Worm (Caenorhabditis elegans) whole organism, young adult: ENCODE results near the gene F31B9.3.

Experiments
- B0035.1 ChIP-seq: sonication (generic microtip); optimal IDR thresholded peaks from 2 replicates; lab custom pipeline; 2016; ENCODE audit warnings: missing genetic modification characterization, mild to moderate bottlenecking, missing compliant biosample characterization, missing genotype, missing genetic modification reagents
- C17E4.6 ChIP-seq: fragments of 200-800 bp; sonication (Bioruptor generic); IDR thresholded peaks from 2 replicates; pipeline ENCODE4 v1.3.6; 2022; ENCODE audit warnings: missing genetic modification reagents, missing genetic modification characterization, missing compliant biosample characterization
- F39B2.1 ChIP-seq: fragments of 200-800 bp; sonication (Bioruptor generic); IDR thresholded peaks from 2 replicates; pipeline ENCODE4 v1.3.6; 2022; ENCODE audit warnings: missing genetic modification reagents, missing genetic modification characterization, missing compliant biosample characterization
- F49E8.2 ChIP-seq: sonication (generic microtip); optimal IDR thresholded peaks from 3 replicates; lab custom pipeline; 2017; ENCODE audit warnings: missing genetic modification characterization, mild to moderate bottlenecking, missing compliant biosample characterization, antibody characterized with exemption, moderate library complexity; ENCODE audit not compliant: insufficient read depth
- F57A8.1 ChIP-seq: fragments of 200-800 bp; sonication (Bioruptor generic); optimal IDR thresholded peaks from 2 replicates; lab custom pipeline; 2018; ENCODE audit warnings: mild to moderate bottlenecking, missing genetic modification characterization, moderate library complexity, missing compliant biosample characterization
- F57C9.4 ChIP-seq: sonication (generic microtip); optimal IDR thresholded peaks from 2 replicates; lab custom pipeline; 2017; ENCODE audit warnings: mild to moderate bottlenecking, missing genetic modification characterization, missing compliant biosample characterization
- attf-3 ChIP-seq: fragments of 200-800 bp; sonication (Bioruptor generic); conservative IDR thresholded peaks from 2 replicates; pipeline ENCODE4 v1.3.6; 2022; ENCODE audit warnings: missing genetic modification reagents, missing genetic modification characterization, missing compliant biosample characterization
- dpff-1 ChIP-seq: sonication (generic microtip); optimal IDR thresholded peaks from 2 replicates; lab custom pipeline; 2017; ENCODE audit warnings: mild to moderate bottlenecking, missing genetic modification characterization, missing compliant biosample characterization
- efl-1 ChIP-seq: fragments of 150-350 bp; optimal IDR thresholded peaks from 2 replicates; lab custom pipeline; 2014; ENCODE audit warnings: missing biosample characterization, missing genetic modification reagents, missing genetic modification characterization
- egrh-3 ChIP-seq: fragments of 200-800 bp; sonication (Bioruptor generic); IDR thresholded peaks from 2 replicates; pipeline ENCODE4 v1.3.6; 2022; ENCODE audit warnings: missing genetic modification reagents, missing genetic modification characterization, missing compliant biosample characterization
- ekl-4 ChIP-seq: fragments of 200-800 bp; sonication (Bioruptor generic); IDR thresholded peaks from 2 replicates; pipeline ENCODE4 v1.3.6; 2022; ENCODE audit warnings: missing genetic modification reagents, missing genetic modification characterization, missing compliant biosample characterization
- him-1 ChIP-seq: sonication (generic microtip); optimal IDR thresholded peaks from 2 replicates; lab custom pipeline; 2016; ENCODE audit warnings: missing genotype, missing genetic modification reagents, missing genetic modification characterization, missing compliant biosample characterization
- hlh-26 ChIP-seq: fragments of 200-800 bp; sonication (Bioruptor generic); conservative IDR thresholded peaks from 2 replicates; pipeline ENCODE4 v1.3.6; 2022; ENCODE audit warnings: missing genetic modification reagents, missing genetic modification characterization, missing compliant biosample characterization
- let-526 ChIP-seq: fragments of 200-800 bp; sonication (Bioruptor generic); IDR thresholded peaks from 2 replicates; pipeline ENCODE4 v1.3.6; 2022; ENCODE audit warnings: missing genetic modification reagents, missing genetic modification characterization, missing compliant biosample characterization
- let-607 ChIP-seq, 2 experiments: fragments of 200-800 bp in 1 of 2; sonication (Bioruptor generic) in 1 of 2; sonication (generic microtip) in 1 of 2; optimal IDR thresholded peaks; 2 replicates each; lab custom pipeline; 2016 to 2018; ENCODE audit warnings: mild to moderate bottlenecking in 2 of 2, missing compliant biosample characterization in 2 of 2, missing genetic modification characterization in 2 of 2, moderate library complexity in 2 of 2, missing genotype in 1 of 2
- lin-26 ChIP-seq: fragments of 200-800 bp; sonication (Bioruptor generic); IDR thresholded peaks from 2 replicates; pipeline ENCODE4 v1.3.6; 2022; ENCODE audit warnings: missing genetic modification reagents, missing genetic modification characterization, missing compliant biosample characterization
- madf-8 ChIP-seq: fragments of 200-800 bp; sonication (Bioruptor generic); conservative IDR thresholded peaks from 2 replicates; pipeline ENCODE4 v1.3.6; 2022; ENCODE audit warnings: missing genetic modification reagents, missing genetic modification characterization, missing compliant biosample characterization
- mcd-1 ChIP-seq: fragments of 200-800 bp; sonication (Bioruptor generic); IDR thresholded peaks from 2 replicates; pipeline ENCODE4 v1.3.6; 2022; ENCODE audit warnings: missing genetic modification reagents, missing genetic modification characterization, missing compliant biosample characterization
- nfyb-1 ChIP-seq: fragments of 200-800 bp; sonication (Bioruptor generic); IDR thresholded peaks from 2 replicates; pipeline ENCODE4 v1.3.6; 2022; ENCODE audit warnings: missing genetic modification reagents, missing genetic modification characterization, missing compliant biosample characterization
- nhr-80 ChIP-seq: sonication (generic microtip); optimal IDR thresholded peaks from 2 replicates; lab custom pipeline; 2016; ENCODE audit warnings: missing genetic modification characterization, missing compliant biosample characterization
- pha-4 ChIP-seq: fragments of 150-350 bp; sonication (generic microtip); optimal IDR thresholded peaks from 2 replicates; lab custom pipeline; 2014; ENCODE audit warnings: missing biosample characterization, missing genetic modification reagents, missing genetic modification characterization
- sdz-38 ChIP-seq: sonication (generic microtip); optimal IDR thresholded peaks from 2 replicates; lab custom pipeline; 2016; ENCODE audit warnings: missing genotype, missing genetic modification characterization, missing compliant biosample characterization
- snpc-1.1 ChIP-seq: sonication (generic microtip); optimal IDR thresholded peaks from 2 replicates; lab custom pipeline; 2017; ENCODE audit warnings: missing genetic modification characterization, mild to moderate bottlenecking, missing compliant biosample characterization, antibody characterized with exemption, moderate library complexity, missing genotype, missing genetic modification reagents; ENCODE audit not compliant: insufficient read depth
- snpc-1.3 ChIP-seq: sonication (generic microtip); optimal IDR thresholded peaks from 2 replicates; lab custom pipeline; 2017; ENCODE audit warnings: missing genetic modification characterization, mild to moderate bottlenecking, missing compliant biosample characterization, antibody characterized with exemption, moderate library complexity, missing genotype, missing genetic modification reagents; ENCODE audit not compliant: insufficient read depth
- snpc-4 ChIP-seq, 5 experiments: fragments of 150-350 bp in 1 of 5; sonication (generic microtip) in 4 of 5; optimal IDR thresholded peaks; 2 replicates each; lab custom pipeline; 2014 to 2018; ENCODE audit warnings: missing genetic modification characterization in 5 of 5, missing biosample characterization in 3 of 5, antibody characterized with exemption in 2 of 5, mild to moderate bottlenecking in 2 of 5, missing compliant biosample characterization in 2 of 5, missing genotype in 2 of 5, moderate library complexity in 2 of 5, missing genetic modification reagents in 1 of 5
- somi-1 ChIP-seq: fragments of 200-800 bp; sonication (Bioruptor generic); optimal IDR thresholded peaks from 2 replicates; lab custom pipeline; 2018; ENCODE audit warnings: mild to moderate bottlenecking, missing genetic modification characterization, missing compliant biosample characterization
- tbp1 ChIP-seq: fragments of 200-800 bp; sonication (Bioruptor generic); optimal IDR thresholded peaks from 2 replicates; lab custom pipeline; 2018; ENCODE audit warnings: mild to moderate bottlenecking, missing genetic modification characterization, missing compliant biosample characterization
- xnd-1 ChIP-seq: sonication (generic microtip); optimal IDR thresholded peaks from 2 replicates; lab custom pipeline; 2016; ENCODE audit warnings: missing genotype, missing genetic modification reagents, missing genetic modification characterization, missing compliant biosample characterization
- zfh-2 ChIP-seq: fragments of 200-800 bp; sonication (Bioruptor generic); conservative IDR thresholded peaks from 2 replicates; pipeline ENCODE4 v1.3.6; 2022; ENCODE audit warnings: missing genetic modification reagents, missing genetic modification characterization, missing compliant biosample characterization

Gene F31B9.3

ce11 chrX:15943709-15944108 lies 20.2 kb downstream of the F31B9.3 start, which contains the start of gene mec-5:
TSS of gene mec-5 (plus strand) at chrX:15944009.
- TF ChIP-seq nfyb-1 (GFP tag; lab: Robert Waterston, UW), result no peak
- no peak for TF ChIP-seq tbp1 (GFP tag; lab: Kevin White, UChicago)
- no peak for TF ChIP-seq snpc-1.3 (tag; lab: Kevin White, UChicago)
- no peak for TF ChIP-seq ekl-4
- no peak for TF ChIP-seq snpc-4 (GFP tag; optimal IDR thresholded peaks at IDR 0.05; lab: Kevin White, UChicago)
- no peak for TF ChIP-seq snpc-4 (tag; optimal IDR thresholded peaks at IDR 0.05; lab: Kevin White, UChicago)

- TF ChIP-seq F39B2.1 (GFP tag; lab: Robert Waterston, UW), result no peak
- TF ChIP-seq F49E8.2, result no peak
- TF ChIP-seq nhr-80 (tag; lab: Kevin White, UChicago), result peak; percentile 78
- TF ChIP-seq let-607 (tag; optimal IDR thresholded peaks at IDR 0.05; lab: Kevin White, UChicago), result peak; percentile 64 to 77
Observed at ce11 chrX:15944198-15944597, 20.7 kb downstream of the F31B9.3 start.

ce11 chrX:15945806-15946205 lies 22.3 kb downstream of the F31B9.3 start:
- TF ChIP-seq B0035.1, result no peak
- TF ChIP-seq zfh-2, result peak; percentile 86

ce11 chrX:15951194-15951593 lies 27.7 kb downstream of the F31B9.3 start, which contains the start of gene col-186:
TSS of gene col-186 (plus strand) at chrX:15951494.
- no peak for TF ChIP-seq madf-8
- no peak for TF ChIP-seq dpff-1 (tag; lab: Kevin White, UChicago)
- no peak for TF ChIP-seq let-526 (GFP tag; lab: Robert Waterston, UW)
- no peak for TF ChIP-seq somi-1
- no peak for TF ChIP-seq sdz-38 (tag; lab: Kevin White, UChicago)
- TF ChIP-seq efl-1 (GFP tag; lab: Kevin White, UChicago), result no peak
- no peak for TF ChIP-seq C17E4.6 (GFP tag; lab: Robert Waterston, UW)
- TF ChIP-seq zfh-2, result no peak
- TF ChIP-seq hlh-26, result no peak

ce11 chrX:15953086-15953485 lies 29.5 kb downstream of the F31B9.3 start:
- TF ChIP-seq F57C9.4 (tag; lab: Kevin White, UChicago) (no peak), egrh-3 (GFP tag; lab: Robert Waterston, UW) (peak; percentile 34; the same call in 1 of the 2 replicates), zfh-2 (peak; percentile 51; the same call in 1 of the 2 replicates)

- TF ChIP-seq pha-4 (tag; lab: Kevin White, UChicago) (no peak), mcd-1 (GFP tag; lab: Robert Waterston, UW) (no peak), F57A8.1 (no peak), snpc-4 (GFP tag; optimal IDR thresholded peaks at IDR 0.05; lab: Kevin White, UChicago) (no peak), snpc-4 (tag; optimal IDR thresholded peaks at IDR 0.05; lab: Kevin White, UChicago) (peak in 3 of 4 experiments; percentile 53 to 91 (median 81)), xnd-1 (tag; lab: Kevin White, UChicago) (no peak), him-1 (no peak), attf-3 (no peak), snpc-1.1 (tag; lab: Kevin White, UChicago) (peak; percentile 18), lin-26 (no peak)
Observed at ce11 chrX:15953611-15954010, 30.1 kb downstream of the F31B9.3 start.
